Fruit fly (Drosophila melanogaster): Measurements from ENCODE around the gene CG4678.

Gene CG4678

dm6 chrX:16683765-16684164 lies 12.2 kb upstream of the CG4678 start, which contains the start of gene Axs (continued):
- TF ChIP-seq nerfin-2 (GFP tag; IDR thresholded peaks at IDR 0.05; ENCODE audit: partially characterized antibody): peak; percentile 52
- TF ChIP-seq h (optimal IDR thresholded peaks at IDR 0.05): no peak
- peak; percentile 24 for TF ChIP-seq chn (GFP tag; optimal IDR thresholded peaks at IDR 0.05)
- TF ChIP-seq kni (GFP tag; optimal IDR thresholded peaks at IDR 0.05): no peak
- TF ChIP-seq Ssrp (tag; optimal IDR thresholded peaks at IDR 0.05): no peak
- peak; percentile 9 for TF ChIP-seq Nf-YC (tag; optimal IDR thresholded peaks at IDR 0.05)
- no peak for TF ChIP-seq CG8359 (GFP tag; optimal IDR thresholded peaks at IDR 0.05; ENCODE audit: borderline replicate concordance)
- TF ChIP-seq lbe (GFP tag; optimal IDR thresholded peaks at IDR 0.05): no peak
- peak; percentile 25 for TF ChIP-seq CG30403 (GFP tag; optimal IDR thresholded peaks at IDR 0.05)
- TF ChIP-seq Antp (GFP tag; optimal IDR thresholded peaks at IDR 0.05): peak; percentile 45
- peak in 1 of 2 experiments; percentile 81 for TF ChIP-seq Eip74EF (GFP tag; optimal IDR thresholded peaks at IDR 0.05)
- peak; percentile 53 for TF ChIP-seq ftz-f1 (GFP tag; optimal IDR thresholded peaks at IDR 0.05)
- TF ChIP-seq lola (GFP tag; optimal IDR thresholded peaks at IDR 0.05): peak in 1 of 3 experiments; percentile 30
- TF ChIP-seq crc (GFP tag; optimal IDR thresholded peaks at IDR 0.05): no peak
- TF ChIP-seq gem (tag; optimal IDR thresholded peaks at IDR 0.05): peak; percentile 17
- peak; percentile 77 for TF ChIP-seq amos (GFP tag; IDR thresholded peaks at IDR 0.05; ENCODE audit: partially characterized antibody)
- no peak for TF ChIP-seq sima (GFP tag; optimal IDR thresholded peaks at IDR 0.05)
- peak; percentile 13 for TF ChIP-seq cg (GFP tag; optimal IDR thresholded peaks at IDR 0.05)
- peak; percentile 64 for TF ChIP-seq stwl (tag; optimal IDR thresholded peaks at IDR 0.05)
- TF ChIP-seq gsb-n (tag; optimal IDR thresholded peaks at IDR 0.05): peak; percentile 23
- TF ChIP-seq Kr (GFP tag; optimal IDR thresholded peaks at IDR 0.05): no peak
- no peak for TF ChIP-seq Lpt (GFP tag; optimal IDR thresholded peaks at IDR 0.05)
- TF ChIP-seq oc (tag; optimal IDR thresholded peaks at IDR 0.05): no peak
- TF ChIP-seq pho (GFP tag; optimal IDR thresholded peaks at IDR 0.05): peak; percentile 1
- no peak for TF ChIP-seq CG4360 (GFP tag; IDR thresholded peaks at IDR 0.05)
- no peak for TF ChIP-seq Nf-YB (GFP tag; optimal IDR thresholded peaks at IDR 0.05)
- TF ChIP-seq otp (GFP tag; IDR thresholded peaks at IDR 0.05): no peak
- no peak for TF ChIP-seq CG34376 (GFP tag; optimal IDR thresholded peaks at IDR 0.05)
- TF ChIP-seq ewg (GFP tag; optimal IDR thresholded peaks at IDR 0.05): peak; percentile 47
- TF ChIP-seq HLHmδ (GFP tag; optimal IDR thresholded peaks at IDR 0.05): no peak
- TF ChIP-seq Dfd (GFP tag; optimal IDR thresholded peaks at IDR 0.05): peak in 1 of 2 experiments; percentile 31
- TF ChIP-seq trem (tag; optimal IDR thresholded peaks at IDR 0.05): peak; percentile 61
- TF ChIP-seq pfk (GFP tag; optimal IDR thresholded peaks at IDR 0.05): no peak
- no peak for TF ChIP-seq CG13123 (GFP tag; optimal IDR thresholded peaks at IDR 0.05)
- peak; percentile 50 for TF ChIP-seq mam (GFP tag; optimal IDR thresholded peaks at IDR 0.05)
- no peak for TF ChIP-seq Hmr (GFP tag; optimal IDR thresholded peaks at IDR 0.05)
- TF ChIP-seq NfI (GFP tag; optimal IDR thresholded peaks at IDR 0.05): peak; percentile 11

dm6 chrX:16687400-16688105 lies 8.4 kb upstream of the CG4678 start:
- TF ChIP-seq CG12659 (GFP tag; optimal IDR thresholded peaks at IDR 0.05) (peak; percentile 2), CG17361 (GFP tag; IDR thresholded peaks at IDR 0.05) (0 out of 3 replicates have a peak, but pooled peaks have one; percentile 29), CG6791 (GFP tag; IDR thresholded peaks at IDR 0.05; ENCODE audit: partially characterized antibody) (no peak), sens (GFP tag) (peak; percentile 78), lilli (GFP tag; optimal IDR thresholded peaks at IDR 0.05) (no peak), C15 (GFP tag; IDR thresholded peaks at IDR 0.05) (no peak), CG11456 (GFP tag; IDR thresholded peaks at IDR 0.05) (no peak), CG30403 (GFP tag; optimal IDR thresholded peaks at IDR 0.05) (peak; percentile 16), lola (GFP tag; optimal IDR thresholded peaks at IDR 0.05) (no peak), twi (tag; optimal IDR thresholded peaks at IDR 0.05) (no peak), chinmo (GFP tag; IDR thresholded peaks at IDR 0.05; ENCODE audit: partially characterized antibody) (0 out of 4 replicates have a peak, but pooled peaks have one; percentile 25), Dad (GFP tag; optimal IDR thresholded peaks at IDR 0.05) (no peak), Hey (tag; optimal IDR thresholded peaks at IDR 0.05) (no peak), CG13287 (GFP tag; IDR thresholded peaks at IDR 0.05; ENCODE audit: partially characterized antibody) (no peak), CG7556 (GFP tag; optimal IDR thresholded peaks at IDR 0.05) (peak; percentile 3)
